Worm (Caenorhabditis elegans) whole organism, dauer: Measurements from ENCODE around the gene cpz-2.

ENCODE experiments used
- unc-62 ChIP-seq: sonication (generic microtip); optimal IDR thresholded peaks from 2 replicates; lab custom pipeline; 2017; ENCODE audit warnings: missing biosample characterization, missing genetic modification reagents, missing genetic modification characterization

cpz-2 gene

ce11 chrV:13390936-13391335 lies 9.9 kb downstream of the cpz-2 start:
- TF ChIP-seq unc-62 (GFP tag; lab: Kevin White, UChicago) = no peak

ce11 chrV:13391378-13392258 lies 10.6 kb downstream of the cpz-2 start, which contains the start of gene somi-1:
somi-1 (minus strand) TSS chrV:13391395.
- no peak for TF ChIP-seq unc-62 (GFP tag; lab: Kevin White, UChicago)

ce11 chrV:13393333-13393803 lies 12.4 kb downstream of the cpz-2 start:
- TF ChIP-seq unc-62 (GFP tag; lab: Kevin White, UChicago) = no peak

- no peak for TF ChIP-seq unc-62 (GFP tag; lab: Kevin White, UChicago)
Observed at ce11 chrV:13394968-13395367, 14.0 kb downstream of the cpz-2 start.

- TF ChIP-seq unc-62 (GFP tag; lab: Kevin White, UChicago) = no peak
Observed at ce11 chrV:13396426-13396825, 15.4 kb downstream of the cpz-2 start.

ce11 chrV:13401669-13402068 lies 20.7 kb downstream of the cpz-2 start:
- TF ChIP-seq unc-62 (GFP tag; lab: Kevin White, UChicago) = no peak

- no peak for TF ChIP-seq unc-62 (GFP tag; lab: Kevin White, UChicago)
Observed at ce11 chrV:13402524-13402923, 21.5 kb downstream of the cpz-2 start.

ce11 chrV:13406032-13406431 lies 25.0 kb downstream of the cpz-2 start, which contains the start of gene cutl-1:
cutl-1 (minus strand) TSS chrV:13406114.
- TF ChIP-seq unc-62 (GFP tag; lab: Kevin White, UChicago) = no peak

ce11 chrV:13406511-13406910 lies 25.5 kb downstream of the cpz-2 start, which contains the start of gene F53F1.2:
F53F1.2 (plus strand) TSS chrV:13406816.
- no peak for TF ChIP-seq unc-62 (GFP tag; lab: Kevin White, UChicago)

ce11 chrV:13407913-13408312 lies 26.9 kb downstream of the cpz-2 start, which contains the start of gene F53F1.3:
F53F1.3 (plus strand) TSS chrV:13408242.
- TF ChIP-seq unc-62 (GFP tag; lab: Kevin White, UChicago) = no peak

ce11 chrV:13408440-13408839 lies 27.5 kb downstream of the cpz-2 start:
- no peak for TF ChIP-seq unc-62 (GFP tag; lab: Kevin White, UChicago)

ce11 chrV:13409089-13409488 lies 28.1 kb downstream of the cpz-2 start:
- TF ChIP-seq unc-62 (GFP tag; lab: Kevin White, UChicago) = no peak

- TF ChIP-seq unc-62 (GFP tag; lab: Kevin White, UChicago) = no peak
Observed at ce11 chrV:13410688-13411087, 29.7 kb downstream of the cpz-2 start, which contains the start of gene F53F1.4. F53F1.4 (plus strand) TSS chrV:13411077.

ce11 chrV:13411225-13411991 lies 30.4 kb downstream of the cpz-2 start:
- no peak for TF ChIP-seq unc-62 (GFP tag; lab: Kevin White, UChicago)

- TF ChIP-seq unc-62 (GFP tag; lab: Kevin White, UChicago) = no peak
Observed at ce11 chrV:13411992-13412298, 31.0 kb downstream of the cpz-2 start.

ce11 chrV:13413301-13413700 lies 32.3 kb downstream of the cpz-2 start:
- no peak for TF ChIP-seq unc-62 (GFP tag; lab: Kevin White, UChicago)
